Worm (Caenorhabditis elegans) whole organism, L3 larva: ENCODE results near the gene msp-56.

ENCODE experiments used
- R02D3.7 ChIP-seq: fragments of 150-350 bp; optimal IDR thresholded peaks from 2 replicates; lab custom pipeline; 2014; ENCODE audit warnings: missing biosample characterization, missing genetic modification characterization
- ZK546.5 ChIP-seq: sonication (generic microtip); optimal IDR thresholded peaks from 2 replicates; lab custom pipeline; 2017; ENCODE audit warnings: missing biosample characterization, missing genetic modification characterization
- aly-2 ChIP-seq: fragments of 150-350 bp; optimal IDR thresholded peaks from 2 replicates; lab custom pipeline; 2014; ENCODE audit warnings: missing biosample characterization, missing genetic modification characterization
- ama-1 ChIP-seq: fragments of 150-350 bp; optimal IDR thresholded peaks from 2 replicates; lab custom pipeline; 2018
- ceh-16 ChIP-seq: sonication (generic microtip); optimal IDR thresholded peaks from 2 replicates; lab custom pipeline; 2017; ENCODE audit warnings: missing biosample characterization, missing genetic modification characterization
- ceh-28 ChIP-seq: fragments of 150-350 bp; optimal IDR thresholded peaks from 2 replicates; lab custom pipeline; 2014; ENCODE audit warnings: missing biosample characterization, missing genetic modification reagents, missing genetic modification characterization
- ceh-82 ChIP-seq: fragments of 150-350 bp; optimal IDR thresholded peaks from 2 replicates; lab custom pipeline; 2014; ENCODE audit warnings: missing biosample characterization, missing genetic modification characterization
- ceh-9 ChIP-seq: sonication (generic microtip); optimal IDR thresholded peaks from 2 replicates; lab custom pipeline; 2018; ENCODE audit warnings: missing biosample characterization, missing genetic modification characterization
- daf-12 ChIP-seq: fragments of 150-350 bp; optimal IDR thresholded peaks from 2 replicates; lab custom pipeline; 2014; ENCODE audit warnings: missing biosample characterization, missing genetic modification reagents, missing genetic modification characterization
- egl-5 ChIP-seq: fragments of 150-350 bp; optimal IDR thresholded peaks from 2 replicates; lab custom pipeline; 2017; ENCODE audit warnings: missing biosample characterization, missing genetic modification reagents, missing genetic modification characterization, inconsistent platforms
- elt-1 ChIP-seq: fragments of 150-350 bp; optimal IDR thresholded peaks from 2 replicates; lab custom pipeline; 2014; ENCODE audit warnings: missing biosample characterization, missing genetic modification characterization
- elt-2 ChIP-seq: sonication (generic microtip); optimal IDR thresholded peaks from 2 replicates; lab custom pipeline; 2016; ENCODE audit warnings: missing genetic modification reagents, mild to moderate bottlenecking, missing genetic modification characterization, missing compliant biosample characterization
- elt-3 ChIP-seq, 3 experiments: fragments of 150-350 bp in 1 of 3; sonication (generic microtip) in 2 of 3; optimal IDR thresholded peaks; 2 replicates in 2 of 3; 4 replicates in 1 of 3; lab custom pipeline; 2014 to 2017; ENCODE audit warnings: missing biosample characterization in 3 of 3, missing genetic modification characterization in 3 of 3
- eor-1 ChIP-seq, 2 experiments: fragments of 150-350 bp; optimal IDR thresholded peaks; 2 replicates each; lab custom pipeline; 2014 to 2018; ENCODE audit warnings: missing biosample characterization in 2 of 2, missing genetic modification characterization in 2 of 2
- fkh-10 ChIP-seq: sonication (generic microtip); optimal IDR thresholded peaks from 2 replicates; lab custom pipeline; 2017; ENCODE audit warnings: missing biosample characterization, missing genetic modification reagents, missing genetic modification characterization
- fkh-2 ChIP-seq: fragments of 150-350 bp; optimal IDR thresholded peaks from 2 replicates; lab custom pipeline; 2014; ENCODE audit warnings: missing biosample characterization, missing genetic modification reagents, missing genetic modification characterization
- fos-1 ChIP-seq: fragments of 150-350 bp; optimal IDR thresholded peaks from 2 replicates; lab custom pipeline; 2014; ENCODE audit warnings: missing biosample characterization, missing genetic modification characterization
- hmg-11 ChIP-seq: sonication (generic microtip); optimal IDR thresholded peaks from 2 replicates; lab custom pipeline; 2016; ENCODE audit warnings: missing genetic modification characterization, missing compliant biosample characterization
- jun-1 ChIP-seq: fragments of 150-350 bp; optimal IDR thresholded peaks from 2 replicates; lab custom pipeline; 2014; ENCODE audit warnings: missing biosample characterization, missing genetic modification reagents, missing genetic modification characterization
- lin-15B ChIP-seq: fragments of 150-350 bp; optimal IDR thresholded peaks from 2 replicates; lab custom pipeline; 2014; ENCODE audit warnings: missing biosample characterization, missing genetic modification characterization
- lin-39 ChIP-seq: fragments of 150-350 bp; optimal IDR thresholded peaks from 2 replicates; lab custom pipeline; 2018; ENCODE audit warnings: missing biosample characterization, missing genetic modification reagents, missing genetic modification characterization
- lsy-12 ChIP-seq: sonication (generic microtip); optimal IDR thresholded peaks from 2 replicates; lab custom pipeline; 2016; ENCODE audit warnings: mild to moderate bottlenecking, missing genetic modification characterization, missing compliant biosample characterization
- mdl-1 ChIP-seq: fragments of 150-350 bp; optimal IDR thresholded peaks from 2 replicates; lab custom pipeline; 2014; ENCODE audit warnings: missing biosample characterization, missing genetic modification characterization
- mml-1 ChIP-seq: fragments of 150-350 bp; sonication (generic microtip); optimal IDR thresholded peaks from 3 replicates; lab custom pipeline; 2014; ENCODE audit warnings: missing biosample characterization, missing genetic modification characterization
- nhr-11 ChIP-seq: fragments of 150-350 bp; optimal IDR thresholded peaks from 2 replicates; lab custom pipeline; 2014; ENCODE audit warnings: missing biosample characterization, missing genetic modification characterization
- nhr-12 ChIP-seq: fragments of 150-350 bp; optimal IDR thresholded peaks from 2 replicates; lab custom pipeline; 2014; ENCODE audit warnings: missing biosample characterization, missing genetic modification characterization
- nhr-23 ChIP-seq: fragments of 150-350 bp; optimal IDR thresholded peaks from 2 replicates; lab custom pipeline; 2014; ENCODE audit warnings: missing biosample characterization, missing genetic modification reagents, missing genetic modification characterization
- nhr-237 ChIP-seq: fragments of 150-350 bp; optimal IDR thresholded peaks from 2 replicates; lab custom pipeline; 2014; ENCODE audit warnings: missing biosample characterization, missing genetic modification characterization
- nhr-25 ChIP-seq: sonication (generic microtip); optimal IDR thresholded peaks from 2 replicates; lab custom pipeline; 2017; ENCODE audit warnings: missing biosample characterization, missing genetic modification characterization
- nhr-28 ChIP-seq: fragments of 150-350 bp; optimal IDR thresholded peaks from 2 replicates; lab custom pipeline; 2014; ENCODE audit warnings: missing biosample characterization, missing genetic modification characterization
- nhr-43 ChIP-seq: sonication (generic microtip); optimal IDR thresholded peaks from 2 replicates; lab custom pipeline; 2016; ENCODE audit warnings: mild to moderate bottlenecking, missing genetic modification characterization, missing compliant biosample characterization; ENCODE audit not compliant: poor library complexity, severe bottlenecking
- nhr-67 ChIP-seq: fragments of 150-350 bp; optimal IDR thresholded peaks from 2 replicates; lab custom pipeline; 2014; ENCODE audit warnings: missing biosample characterization, missing genetic modification characterization
- nhr-76 ChIP-seq: fragments of 150-350 bp; sonication (generic microtip); optimal IDR thresholded peaks from 5 replicates; lab custom pipeline; 2014; ENCODE audit warnings: missing biosample characterization, missing genetic modification characterization
- nhr-77 ChIP-seq: fragments of 150-350 bp; optimal IDR thresholded peaks from 2 replicates; lab custom pipeline; 2014; ENCODE audit warnings: missing biosample characterization, missing genetic modification characterization
- pha-4 ChIP-seq: fragments of 150-350 bp; optimal IDR thresholded peaks from 2 replicates; lab custom pipeline; 2014; ENCODE audit warnings: missing biosample characterization, missing genetic modification reagents, missing genetic modification characterization
- pqm-1 ChIP-seq: fragments of 150-350 bp; optimal IDR thresholded peaks from 2 replicates; lab custom pipeline; 2017; ENCODE audit warnings: missing biosample characterization, missing genetic modification characterization, inconsistent platforms
- skn-1 ChIP-seq: fragments of 150-350 bp; optimal IDR thresholded peaks from 2 replicates; lab custom pipeline; 2014; ENCODE audit warnings: missing biosample characterization, missing genetic modification characterization
- snpc-4 ChIP-seq: fragments of 150-350 bp; optimal IDR thresholded peaks from 2 replicates; lab custom pipeline; 2014; ENCODE audit warnings: missing biosample characterization, missing genetic modification characterization
- tbx-2 ChIP-seq: sonication (generic microtip); optimal IDR thresholded peaks from 2 replicates; lab custom pipeline; 2016; ENCODE audit warnings: mild to moderate bottlenecking, missing genetic modification characterization, missing compliant biosample characterization
- unc-39 ChIP-seq: sonication (generic microtip); optimal IDR thresholded peaks from 4 replicates; lab custom pipeline; 2017; ENCODE audit warnings: missing biosample characterization, missing genetic modification characterization
- unc-62 ChIP-seq: fragments of 150-350 bp; sonication (generic microtip); optimal IDR thresholded peaks from 4 replicates; lab custom pipeline; 2014; ENCODE audit warnings: missing biosample characterization, missing genetic modification reagents, missing genetic modification characterization
- zag-1 ChIP-seq: fragments of 150-350 bp; optimal IDR thresholded peaks from 2 replicates; lab custom pipeline; 2014; ENCODE audit warnings: missing biosample characterization, missing genetic modification characterization
- ztf-11 ChIP-seq: fragments of 150-350 bp; optimal IDR thresholded peaks from 2 replicates; lab custom pipeline; 2014; ENCODE audit warnings: missing biosample characterization, missing genetic modification characterization
- ztf-4 ChIP-seq: fragments of 150-350 bp; optimal IDR thresholded peaks from 2 replicates; lab custom pipeline; 2014; ENCODE audit warnings: missing biosample characterization, missing genetic modification characterization

msp-56 gene

DNA sequence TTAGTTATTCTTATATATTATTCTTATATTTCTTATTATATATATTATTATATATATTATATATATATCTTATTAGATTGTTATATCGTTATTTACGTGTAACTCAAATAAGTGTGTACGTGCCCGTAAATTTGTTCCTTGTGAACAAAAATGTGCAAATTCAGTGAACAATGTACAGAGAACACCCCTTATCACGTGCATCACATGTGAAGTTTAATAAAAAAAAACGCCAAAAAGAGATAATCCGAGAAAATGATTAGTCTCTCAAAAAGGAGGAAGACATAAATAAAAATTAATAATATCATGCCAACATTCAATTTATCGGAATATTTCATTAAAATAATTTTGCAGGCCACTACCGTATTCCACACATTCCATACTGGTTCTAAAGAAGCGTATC, 41.7 kb upstream of the msp-56 start:
- TF ChIP-seq pha-4 (tag; lab: Kevin White, UChicago) (peak; percentile 61), elt-2 (tag; lab: Kevin White, UChicago) (peak; percentile 72), pqm-1 (peak; percentile 32), ZK546.5 (tag; lab: Kevin White, UChicago) (no peak)

DNA sequence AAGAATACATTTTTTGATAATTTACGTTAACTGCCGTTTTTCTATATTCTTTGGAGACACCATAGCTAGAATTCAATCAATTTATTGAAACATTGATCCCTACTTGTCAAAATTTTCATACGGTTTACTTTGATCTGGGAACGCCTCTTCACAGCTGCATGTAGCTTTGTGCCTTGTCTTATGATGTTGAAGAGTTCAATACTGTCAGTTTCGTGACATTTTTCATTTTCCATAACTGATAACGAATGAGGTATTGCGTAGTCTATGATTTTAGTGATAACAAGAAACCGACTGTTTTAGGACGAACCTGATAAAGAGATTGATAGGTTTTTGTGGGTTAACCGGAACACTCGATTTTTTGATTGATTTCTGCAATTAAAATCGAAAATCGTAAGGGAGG, 39.9 kb upstream of the msp-56 start:
- TF ChIP-seq nhr-11 (tag; lab: Kevin White, UChicago), result no peak
- TF ChIP-seq pqm-1, result peak; percentile 99
- TF ChIP-seq pha-4 (tag; lab: Kevin White, UChicago), result peak; percentile 66
- peak; percentile 98 for TF ChIP-seq elt-2 (tag; lab: Kevin White, UChicago)
- peak; percentile 82 for TF ChIP-seq jun-1 (tag; lab: Kevin White, UChicago)
- peak; percentile 56 for TF ChIP-seq ama-1 (lab: Kevin White, UChicago)

DNA sequence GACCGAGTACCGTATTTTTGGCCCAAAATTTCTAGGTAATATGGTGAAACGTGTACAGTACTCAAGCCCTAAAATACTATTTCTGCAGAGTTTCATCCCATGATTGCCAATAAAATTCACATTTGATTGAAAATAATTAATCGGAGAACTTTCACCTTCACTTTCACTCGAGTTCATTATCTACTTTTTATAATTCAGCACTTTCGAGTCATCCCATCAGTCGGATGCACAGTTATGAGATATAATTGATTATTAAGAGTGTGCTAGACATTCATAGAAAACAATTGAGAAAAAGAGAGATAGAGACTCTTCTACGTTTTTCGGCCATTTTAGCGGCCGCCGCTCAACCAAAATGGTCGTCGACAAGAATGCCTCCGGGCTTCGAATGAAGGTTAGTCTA, 38.6 kb upstream of the msp-56 start, which contains the start of gene fat-3:
Gene fat-3 (plus strand): TSS at position 313 of the 400 bp plus-strand sequence.
- TF ChIP-seq nhr-28 (tag; lab: Kevin White, UChicago), result no peak
- TF ChIP-seq eor-1 (tag; optimal IDR thresholded peaks at IDR 0.05; lab: Kevin White, UChicago), result no peak
- no peak for TF ChIP-seq lin-39 (tag; lab: Kevin White, UChicago)
- no peak for TF ChIP-seq nhr-77 (tag; lab: Kevin White, UChicago)
- TF ChIP-seq daf-12, result no peak
- TF ChIP-seq jun-1 (tag; lab: Kevin White, UChicago), result no peak
- no peak for TF ChIP-seq snpc-4 (tag; lab: Kevin White, UChicago)
- TF ChIP-seq aly-2 (tag; lab: Kevin White, UChicago), result no peak
- TF ChIP-seq ama-1 (lab: Kevin White, UChicago), result no peak
- TF ChIP-seq nhr-12 (tag; lab: Kevin White, UChicago), result no peak
- peak; percentile 15 for TF ChIP-seq nhr-43 (tag; lab: Kevin White, UChicago)
- no peak for TF ChIP-seq fkh-2
- peak; percentile 19 for TF ChIP-seq pha-4 (tag; lab: Kevin White, UChicago)
- TF ChIP-seq unc-62 (GFP tag; lab: Kevin White, UChicago), result no peak
- no peak for TF ChIP-seq nhr-76
- TF ChIP-seq mml-1, result no peak
- peak; percentile 9 for TF ChIP-seq skn-1
- TF ChIP-seq nhr-237 (tag; lab: Kevin White, UChicago), result no peak
- no peak for TF ChIP-seq nhr-25
- TF ChIP-seq ztf-4 (tag; lab: Kevin White, UChicago), result no peak
- no peak for TF ChIP-seq hmg-11
- no peak for TF ChIP-seq mdl-1 (tag; lab: Kevin White, UChicago)
- TF ChIP-seq egl-5 (tag; lab: Kevin White, UChicago), result no peak
- TF ChIP-seq nhr-67 (tag; lab: Kevin White, UChicago), result no peak
- TF ChIP-seq fos-1, result no peak
- no peak for TF ChIP-seq R02D3.7 (tag; lab: Kevin White, UChicago)
- TF ChIP-seq elt-3 (tag; optimal IDR thresholded peaks at IDR 0.05; lab: Kevin White, UChicago), result no peak
- peak; percentile 46 for TF ChIP-seq ceh-28
- no peak for TF ChIP-seq ceh-16 (tag; lab: Kevin White, UChicago)
- TF ChIP-seq zag-1 (tag; lab: Kevin White, UChicago), result no peak
- TF ChIP-seq ceh-9 (tag; lab: Kevin White, UChicago), result no peak
- no peak for TF ChIP-seq elt-1 (tag; lab: Kevin White, UChicago)
- no peak for TF ChIP-seq lsy-12 (tag; lab: Kevin White, UChicago)
- TF ChIP-seq pqm-1, result peak; percentile 63
- TF ChIP-seq elt-2 (tag; lab: Kevin White, UChicago), result peak; percentile 78
- TF ChIP-seq lin-15B, result no peak

DNA sequence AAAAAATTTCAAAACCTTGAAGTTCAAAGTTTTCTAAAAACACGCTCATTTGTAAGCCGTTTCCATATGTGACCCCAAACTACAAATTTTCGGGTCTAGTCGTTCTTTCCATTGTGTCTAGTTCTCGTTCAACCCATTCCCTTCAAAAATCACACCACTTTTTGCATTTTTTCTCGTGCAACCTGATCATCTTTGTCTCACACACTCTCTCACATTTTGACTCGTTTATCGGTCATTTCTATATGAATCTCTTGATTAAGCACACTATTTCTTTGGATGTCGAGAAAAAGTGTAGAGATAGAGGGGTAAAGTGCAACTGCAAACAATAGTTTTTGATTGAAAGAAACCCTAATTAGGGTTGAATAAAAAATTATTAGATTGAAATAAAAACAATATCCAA, 37.8 kb upstream of the msp-56 start:
- TF ChIP-seq lin-39 (tag; lab: Kevin White, UChicago) (no peak), nhr-67 (tag; lab: Kevin White, UChicago) (no peak), fkh-2 (no peak), jun-1 (tag; lab: Kevin White, UChicago) (peak; percentile 55), elt-3 (tag; optimal IDR thresholded peaks at IDR 0.05; lab: Kevin White, UChicago) (no peak), aly-2 (tag; lab: Kevin White, UChicago) (no peak), nhr-23 (tag; lab: Kevin White, UChicago) (peak; percentile 90), nhr-76 (no peak), mdl-1 (tag; lab: Kevin White, UChicago) (no peak), ceh-16 (tag; lab: Kevin White, UChicago) (no peak), nhr-12 (tag; lab: Kevin White, UChicago) (no peak), pha-4 (tag; lab: Kevin White, UChicago) (peak; percentile 76), nhr-77 (tag; lab: Kevin White, UChicago) (no peak), ceh-28 (peak; percentile 57), elt-1 (tag; lab: Kevin White, UChicago) (no peak), ztf-11 (no peak), snpc-4 (tag; lab: Kevin White, UChicago) (peak; percentile 52), pqm-1 (peak; percentile 58), nhr-28 (tag; lab: Kevin White, UChicago) (no peak), fkh-10 (no peak), lsy-12 (tag; lab: Kevin White, UChicago) (peak; percentile 35), R02D3.7 (tag; lab: Kevin White, UChicago) (no peak), ceh-82 (no peak), lin-15B (peak; percentile 29), unc-62 (GFP tag; lab: Kevin White, UChicago) (no peak), ama-1 (lab: Kevin White, UChicago) (peak; percentile 79), tbx-2 (tag; lab: Kevin White, UChicago) (no peak), nhr-43 (tag; lab: Kevin White, UChicago) (peak; percentile 64), ceh-9 (tag; lab: Kevin White, UChicago) (no peak), ztf-4 (tag; lab: Kevin White, UChicago) (no peak), unc-39 (no peak), hmg-11 (no peak), eor-1 (tag; optimal IDR thresholded peaks at IDR 0.05; lab: Kevin White, UChicago) (no peak)
